Fruit fly (Drosophila melanogaster) whole organism, embryonic: Measurements from ENCODE around the gene veli.

Source experiments
- CG10979 ChIP-seq: fragments of 200-800 bp; sonication (Bioruptor generic); optimal IDR thresholded peaks from 2 replicates; lab custom pipeline; 2018; ENCODE audit warnings: missing biosample characterization, mild to moderate bottlenecking, missing genetic modification characterization, moderate library complexity
- CG11247 ChIP-seq: fragments of 200-800 bp; sonication (Bioruptor generic); IDR thresholded peaks from 2 replicates; pipeline ENCODE4 v1.3.6; 2022; ENCODE audit warnings: missing biosample characterization, missing genetic modification characterization
- CG11456 ChIP-seq: fragments of 200-800 bp; sonication (Bioruptor generic); IDR thresholded peaks from 3 replicates; pipeline ENCODE4 v1.3.6; 2022; ENCODE audit warnings: missing biosample characterization, missing genetic modification characterization
- CG12744 ChIP-seq: fragments of 200-800 bp; sonication (Bioruptor generic); optimal IDR thresholded peaks from 2 replicates; lab custom pipeline; 2016; ENCODE audit warnings: missing biosample characterization, missing genetic modification characterization
- CG12769 ChIP-seq: fragments of 200-800 bp; sonication (Bioruptor generic); optimal IDR thresholded peaks from 2 replicates; lab custom pipeline; 2019; ENCODE audit warnings: missing biosample characterization, mild to moderate bottlenecking, missing genetic modification characterization, moderate library complexity
- CG13123 ChIP-seq: fragments of 200-800 bp; sonication (Bioruptor generic); optimal IDR thresholded peaks from 2 replicates; lab custom pipeline; 2016; ENCODE audit warnings: missing biosample characterization, missing genetic modification characterization
- CG13424 ChIP-seq: fragments of 200-800 bp; sonication (Bioruptor generic); optimal IDR thresholded peaks from 2 replicates; lab custom pipeline; 2019; ENCODE audit warnings: missing biosample characterization, mild to moderate bottlenecking, missing genetic modification characterization, moderate library complexity
- CG1529 ChIP-seq: fragments of 200-800 bp; sonication (Bioruptor generic); optimal IDR thresholded peaks from 3 replicates; lab custom pipeline; 2018; ENCODE audit warnings: missing biosample characterization, missing genetic modification characterization
- CG16815 ChIP-seq: fragments of 200-800 bp; sonication (Bioruptor generic); optimal IDR thresholded peaks from 3 replicates; lab custom pipeline; 2017; ENCODE audit warnings: missing biosample characterization, mild to moderate bottlenecking, missing genetic modification characterization
- CG17568 ChIP-seq: fragments of 200-800 bp; sonication (Bioruptor generic); optimal IDR thresholded peaks from 2 replicates; lab custom pipeline; 2018; ENCODE audit warnings: missing biosample characterization, mild to moderate bottlenecking, missing genetic modification characterization, moderate library complexity
- CG18764 ChIP-seq: fragments of 200-800 bp; sonication (Bioruptor generic); optimal IDR thresholded peaks from 3 replicates; lab custom pipeline; 2016; ENCODE audit warnings: missing biosample characterization, missing genetic modification characterization
- CG2875 ChIP-seq: fragments of 200-800 bp; sonication (Bioruptor generic); optimal IDR thresholded peaks from 2 replicates; lab custom pipeline; 2017; ENCODE audit warnings: missing biosample characterization, mild to moderate bottlenecking, missing genetic modification characterization, missing genetic modification reagents
- CG3163 ChIP-seq: fragments of 200-800 bp; sonication (Bioruptor generic); optimal IDR thresholded peaks from 3 replicates; lab custom pipeline; 2016; ENCODE audit warnings: missing biosample characterization, missing genetic modification characterization
- CG33557 ChIP-seq: fragments of 200-800 bp; sonication (Bioruptor generic); optimal IDR thresholded peaks from 2 replicates; lab custom pipeline; 2019; ENCODE audit warnings: missing biosample characterization, mild to moderate bottlenecking, missing genetic modification characterization, moderate library complexity
- CG34224 ChIP-seq: fragments of 200-800 bp; sonication (Bioruptor generic); IDR thresholded peaks from 3 replicates; pipeline ENCODE4 v1.3.6; 2022; ENCODE audit warnings: missing biosample characterization, missing genetic modification characterization; ENCODE audit not compliant: partially characterized antibody
- CG3838 ChIP-seq: fragments of 200-800 bp; sonication (Bioruptor generic); optimal IDR thresholded peaks from 3 replicates; lab custom pipeline; 2016; ENCODE audit warnings: missing biosample characterization, missing genetic modification characterization
- CG43689 ChIP-seq: fragments of 200-800 bp; sonication (Bioruptor generic); IDR thresholded peaks from 2 replicates; pipeline ENCODE4 v1.3.6; 2022; ENCODE audit warnings: missing biosample characterization, missing genetic modification characterization
- Doc2 ChIP-seq: fragments of 200-800 bp; sonication (Bioruptor generic); IDR thresholded peaks from 2 replicates; pipeline ENCODE4 v1.3.6; 2022; ENCODE audit warnings: missing biosample characterization, missing genetic modification characterization
- E2f2 ChIP-seq: fragments of 200-800 bp; sonication (Bioruptor generic); IDR thresholded peaks from 2 replicates; pipeline ENCODE4 v1.3.6; 2022; ENCODE audit warnings: missing biosample characterization, missing genetic modification characterization
- Elba2 ChIP-seq: fragments of 200-800 bp; sonication (Bioruptor generic); optimal IDR thresholded peaks from 3 replicates; lab custom pipeline; 2016; ENCODE audit warnings: missing biosample characterization, missing genetic modification characterization
- Hr39 ChIP-seq: fragments of >200 bp; optimal IDR thresholded peaks from 2 replicates; lab custom pipeline; 2017
- Hr51 ChIP-seq, 2 experiments: fragments of 200-800 bp; sonication (Bioruptor generic); optimal IDR thresholded peaks; 2 replicates in 1 of 2; 3 replicates in 1 of 2; lab custom pipeline; 2016 to 2018; ENCODE audit warnings: missing biosample characterization in 2 of 2, missing genetic modification characterization in 2 of 2, mild to moderate bottlenecking in 1 of 2, moderate library complexity in 1 of 2
- Lim3 ChIP-seq: fragments of 200-800 bp; sonication (Bioruptor generic); IDR thresholded peaks from 2 replicates; pipeline ENCODE4 v1.3.6; 2022; ENCODE audit warnings: missing biosample characterization, missing genetic modification characterization
- Mrtf ChIP-seq: fragments of 200-800 bp; sonication (Bioruptor generic); IDR thresholded peaks from 3 replicates; pipeline ENCODE4 v1.3.6; 2022; ENCODE audit warnings: missing biosample characterization, missing genetic modification characterization
- Neu2 ChIP-seq: fragments of 200-800 bp; sonication (Bioruptor generic); optimal IDR thresholded peaks from 3 replicates; lab custom pipeline; 2016; ENCODE audit warnings: missing biosample characterization, missing genetic modification characterization, borderline replicate concordance
- Pdp1 ChIP-seq, 2 experiments: fragments of 200-800 bp; sonication (Bioruptor generic); optimal IDR thresholded peaks; 3 replicates each; lab custom pipeline; 2016; ENCODE audit warnings: missing biosample characterization in 2 of 2, missing genetic modification characterization in 2 of 2, mild to moderate bottlenecking in 1 of 2, moderate library complexity in 1 of 2
- TFAM ChIP-seq: fragments of 200-800 bp; sonication (Bioruptor generic); optimal IDR thresholded peaks from 2 replicates; lab custom pipeline; 2017; ENCODE audit warnings: missing biosample characterization, missing genetic modification characterization, inconsistent platforms
- YL-1 ChIP-seq: fragments of 200-800 bp; sonication (Bioruptor generic); optimal IDR thresholded peaks from 3 replicates; lab custom pipeline; 2017; ENCODE audit warnings: missing biosample characterization, mild to moderate bottlenecking, missing genetic modification characterization
- az2 ChIP-seq: fragments of 200-800 bp; sonication (Bioruptor generic); optimal IDR thresholded peaks from 3 replicates; lab custom pipeline; 2016; ENCODE audit warnings: missing biosample characterization, missing genetic modification characterization
- bab2 ChIP-seq: fragments of 200-800 bp; sonication (Bioruptor generic); optimal IDR thresholded peaks from 2 replicates; lab custom pipeline; 2016; ENCODE audit warnings: missing biosample characterization, missing genetic modification characterization
- chinmo ChIP-seq: fragments of 200-800 bp; sonication (Bioruptor generic); IDR thresholded peaks from 4 replicates; pipeline ENCODE4 v1.3.6; 2022; ENCODE audit warnings: missing biosample characterization, missing genetic modification characterization; ENCODE audit not compliant: partially characterized antibody
- dm ChIP-seq: fragments of 200-800 bp; sonication (Bioruptor generic); optimal IDR thresholded peaks from 3 replicates; lab custom pipeline; 2016; ENCODE audit warnings: missing biosample characterization, missing genetic modification characterization
- eyg ChIP-seq: fragments of 200-800 bp; sonication (Bioruptor generic); optimal IDR thresholded peaks from 3 replicates; lab custom pipeline; 2016; ENCODE audit warnings: missing biosample characterization, missing genetic modification characterization
- fd102C ChIP-seq: fragments of 200-800 bp; sonication (Bioruptor generic); optimal IDR thresholded peaks from 2 replicates; lab custom pipeline; 2018; ENCODE audit warnings: missing biosample characterization, mild to moderate bottlenecking, missing genetic modification characterization, moderate library complexity
- fu2 ChIP-seq: fragments of 200-800 bp; sonication (Bioruptor generic); optimal IDR thresholded peaks from 2 replicates; lab custom pipeline; 2016; ENCODE audit warnings: missing biosample characterization, missing genetic modification characterization
- gfzf ChIP-seq: fragments of 200-800 bp; sonication (Bioruptor generic); optimal IDR thresholded peaks from 2 replicates; lab custom pipeline; 2016; ENCODE audit warnings: missing biosample characterization, mild to moderate bottlenecking, missing genetic modification characterization, moderate library complexity
- gsb ChIP-seq: fragments of 200-800 bp; sonication (Bioruptor generic); IDR thresholded peaks from 2 replicates; pipeline ENCODE4 v1.3.6; 2022; ENCODE audit warnings: missing biosample characterization, missing genetic modification characterization
- jing ChIP-seq: fragments of 200-800 bp; sonication (Bioruptor generic); optimal IDR thresholded peaks from 2 replicates; lab custom pipeline; 2018; ENCODE audit warnings: missing biosample characterization, mild to moderate bottlenecking, missing genetic modification characterization
- lbe ChIP-seq: fragments of 200-800 bp; sonication (Bioruptor generic); optimal IDR thresholded peaks from 2 replicates; lab custom pipeline; 2016; ENCODE audit warnings: missing biosample characterization, mild to moderate bottlenecking, missing genetic modification characterization
- lilli ChIP-seq: fragments of 200-800 bp; sonication (Bioruptor generic); optimal IDR thresholded peaks from 3 replicates; lab custom pipeline; 2016; ENCODE audit warnings: missing biosample characterization, missing genetic modification characterization
- maf-S ChIP-seq: fragments of 200-800 bp; sonication (Bioruptor generic); optimal IDR thresholded peaks from 2 replicates; lab custom pipeline; 2016; ENCODE audit warnings: missing biosample characterization, missing genetic modification characterization
- nau ChIP-seq: fragments of 200-800 bp; sonication (Bioruptor generic); optimal IDR thresholded peaks from 3 replicates; lab custom pipeline; 2017; ENCODE audit warnings: missing biosample characterization, mild to moderate bottlenecking, missing genetic modification characterization, missing genetic modification reagents
- org-1 ChIP-seq: fragments of 200-800 bp; sonication (Bioruptor generic); optimal IDR thresholded peaks from 2 replicates; lab custom pipeline; 2017; ENCODE audit warnings: missing biosample characterization, missing genetic modification characterization
- otp ChIP-seq: fragments of 200-800 bp; sonication (Bioruptor generic); IDR thresholded peaks from 3 replicates; pipeline ENCODE4, ENCODE4 v1.3.6; 2022; ENCODE audit warnings: missing biosample characterization, missing genetic modification characterization
- phol ChIP-seq: fragments of 200-800 bp; sonication (Bioruptor generic); optimal IDR thresholded peaks from 3 replicates; lab custom pipeline; 2018; ENCODE audit warnings: missing biosample characterization, mild to moderate bottlenecking, missing genetic modification characterization, moderate library complexity
- row ChIP-seq: fragments of 200-800 bp; sonication (Bioruptor generic); IDR thresholded peaks from 3 replicates; pipeline ENCODE4 v1.3.6; 2022; ENCODE audit warnings: missing biosample characterization, missing genetic modification characterization
- schlank ChIP-seq: fragments of 200-800 bp; sonication (Bioruptor generic); optimal IDR thresholded peaks from 2 replicates; lab custom pipeline; 2018; ENCODE audit warnings: missing biosample characterization, mild to moderate bottlenecking, missing genetic modification characterization
- sima ChIP-seq: fragments of 200-800 bp; sonication (Bioruptor generic); optimal IDR thresholded peaks from 2 replicates; lab custom pipeline; 2016; ENCODE audit warnings: missing biosample characterization, missing genetic modification characterization
- tgo ChIP-seq: fragments of 200-800 bp; sonication (Bioruptor generic); IDR thresholded peaks from 3 replicates; pipeline ENCODE4 v1.3.6; 2022; ENCODE audit warnings: missing biosample characterization, missing genetic modification characterization
- tin ChIP-seq: fragments of 200-800 bp; sonication (Bioruptor generic); optimal IDR thresholded peaks from 3 replicates; lab custom pipeline; 2016; ENCODE audit warnings: missing biosample characterization, missing genetic modification characterization
- twi ChIP-seq: fragments of 200-800 bp; optimal IDR thresholded peaks from 2 replicates; lab custom pipeline; 2019; ENCODE audit warnings: missing biosample characterization, mild to moderate bottlenecking, missing genetic modification characterization, moderate library complexity
- zfh2 ChIP-seq: fragments of 200-800 bp; sonication (Bioruptor generic); optimal IDR thresholded peaks from 2 replicates; lab custom pipeline; 2016; ENCODE audit warnings: missing biosample characterization, missing genetic modification characterization

veli gene

dm6 chr3R:25039028-25039476 lies 26.3 kb downstream of the veli start, which contains the start of the genes Ythdf and bai (continued):
- no peak for TF ChIP-seq nau
- TF ChIP-seq CG12744, result no peak
- no peak for TF ChIP-seq jing (GFP tag; lab: Kevin White, UChicago)
- no peak for TF ChIP-seq Lim3 (GFP tag; lab: Robert Waterston, UW)
- TF ChIP-seq schlank (tag; lab: Kevin White, UChicago), result no peak
- no peak for TF ChIP-seq TFAM (GFP tag; lab: Kevin White, UChicago)
- TF ChIP-seq CG33557 (GFP tag; lab: Kevin White, UChicago), result peak; percentile 47
- no peak for TF ChIP-seq CG11247
- peak; percentile 88 for TF ChIP-seq YL-1
- TF ChIP-seq tgo (GFP tag; lab: Robert Waterston, UW), result no peak
- peak; percentile 51 for TF ChIP-seq gfzf
- TF ChIP-seq CG34224 (GFP tag; lab: Robert Waterston, UW), result peak; percentile 80
- no peak for TF ChIP-seq CG12769 (tag; lab: Kevin White, UChicago)
- no peak for TF ChIP-seq twi (tag; lab: Kevin White, UChicago)
- no peak for TF ChIP-seq Doc2 (GFP tag; lab: Robert Waterston, UW)
- peak; percentile 65 for TF ChIP-seq E2f2 (GFP tag; lab: Robert Waterston, UW)
- TF ChIP-seq CG3163 (GFP tag; lab: Kevin White, UChicago), result no peak
- peak in 1 of 2 experiments; percentile 52 for TF ChIP-seq Hr51 (GFP tag; optimal IDR thresholded peaks at IDR 0.05; lab: Kevin White, UChicago)
- no peak for TF ChIP-seq Mrtf (GFP tag; lab: Robert Waterston, UW)
- TF ChIP-seq CG3838 (GFP tag; lab: Kevin White, UChicago), result no peak
- TF ChIP-seq Elba2 (GFP tag; lab: Kevin White, UChicago), result no peak
- TF ChIP-seq CG18764 (GFP tag; lab: Kevin White, UChicago), result no peak
- TF ChIP-seq tin (GFP tag; lab: Kevin White, UChicago), result peak; percentile 14
- no peak for TF ChIP-seq CG13424
- no peak for TF ChIP-seq gsb (GFP tag; lab: Robert Waterston, UW)
- 0 out of 3 replicates have a peak, but pooled peaks have one; percentile 47 for TF ChIP-seq CG11456 (GFP tag; lab: Robert Waterston, UW)
- peak; percentile 15 for TF ChIP-seq az2 (GFP tag; lab: Kevin White, UChicago)
- peak; percentile 57; the same call in 1 of the 4 replicates for TF ChIP-seq chinmo (GFP tag; lab: Robert Waterston, UW)
- TF ChIP-seq CG16815 (GFP tag; lab: Kevin White, UChicago), result no peak
- TF ChIP-seq row, result peak; percentile 60
- TF ChIP-seq bab2 (GFP tag; lab: Kevin White, UChicago), result no peak
- peak; percentile 28 for TF ChIP-seq dm (GFP tag; lab: Kevin White, UChicago)
- no peak for TF ChIP-seq CG13123 (GFP tag; lab: Kevin White, UChicago)
- TF ChIP-seq eyg, result no peak
- TF ChIP-seq fd102C (GFP tag; lab: Kevin White, UChicago), result no peak
- peak; percentile 67 for TF ChIP-seq lilli (GFP tag; lab: Kevin White, UChicago)
- no peak for TF ChIP-seq org-1 (GFP tag; lab: Kevin White, UChicago)
- TF ChIP-seq maf-S, result peak; percentile 43
- no peak for TF ChIP-seq Neu2 (GFP tag; lab: Kevin White, UChicago)
- peak in 1 of 2 experiments; percentile 28 for TF ChIP-seq Pdp1 (GFP tag; optimal IDR thresholded peaks at IDR 0.05; lab: Kevin White, UChicago)
- no peak for TF ChIP-seq otp
- no peak for TF ChIP-seq CG17568 (GFP tag; lab: Kevin White, UChicago)
- TF ChIP-seq phol (tag; lab: Kevin White, UChicago), result peak; percentile 62
- TF ChIP-seq CG43689 (GFP tag; lab: Robert Waterston, UW), result no peak
- peak; percentile 5 for TF ChIP-seq fu2
- TF ChIP-seq zfh2 (GFP tag; lab: Kevin White, UChicago), result peak; percentile 69
- TF ChIP-seq CG10979 (tag; lab: Kevin White, UChicago), result peak; percentile 1
- no peak for TF ChIP-seq sima (GFP tag; lab: Kevin White, UChicago)
- TF ChIP-seq Hr39 (lab: Kevin White, UChicago), result no peak
- TF ChIP-seq CG2875 (GFP tag; lab: Kevin White, UChicago), result no peak
- TF ChIP-seq CG1529 (GFP tag; lab: Kevin White, UChicago), result no peak
- TF ChIP-seq lbe (GFP tag; lab: Kevin White, UChicago), result peak; percentile 34
